Worm (Caenorhabditis elegans) whole organism, L4 larva: ENCODE data around the gene srh-74.
A peak's percentile ranks its signal among the peaks of the same experiment; 100 is the strongest.

Experiments used
- F37D6.2 ChIP-seq: sonication (generic microtip); optimal IDR thresholded peaks from 2 replicates; lab custom pipeline; 2016; ENCODE audit warnings: mild to moderate bottlenecking, missing genetic modification characterization, missing compliant biosample characterization
- R02D3.7 ChIP-seq: fragments of 150-350 bp; sonication (generic microtip); optimal IDR thresholded peaks from 3 replicates; lab custom pipeline; 2014; ENCODE audit warnings: missing biosample characterization, missing genetic modification characterization
- T26A8.4 ChIP-seq: fragments of 200-800 bp; sonication (Bioruptor generic); IDR thresholded peaks from 2 replicates; pipeline ENCODE4 v1.3.6; 2022; ENCODE audit warnings: missing genetic modification characterization, missing compliant biosample characterization
- Y75B8A.6 ChIP-seq: fragments of 200-800 bp; sonication (Bioruptor generic); IDR thresholded peaks from 2 replicates; pipeline ENCODE4 v1.3.6; 2022; ENCODE audit warnings: missing genetic modification reagents, missing genetic modification characterization, missing compliant biosample characterization
- ZK546.5 ChIP-seq, 2 experiments: sonication (generic microtip); optimal IDR thresholded peaks; 2 replicates each; lab custom pipeline; 2017; ENCODE audit warnings: missing biosample characterization in 2 of 2, missing genetic modification characterization in 2 of 2
- aha-1 ChIP-seq: fragments of 150-350 bp; peaks from one replicate; lab custom pipeline; 2014; ENCODE audit warnings: missing biosample characterization, missing genetic modification characterization
- ama-1 ChIP-seq: fragments of 150-350 bp; optimal IDR thresholded peaks from 2 replicates; lab custom pipeline; 2014; ENCODE audit warnings: inconsistent platforms, mixed read lengths
- arid-1 ChIP-seq: fragments of 200-800 bp; sonication (Bioruptor generic); conservative IDR thresholded peaks from 2 replicates; pipeline ENCODE4 v1.3.6; 2022; ENCODE audit warnings: missing genetic modification reagents, missing genetic modification characterization, missing compliant biosample characterization
- ceh-28 ChIP-seq: fragments of 150-350 bp; optimal IDR thresholded peaks from 2 replicates; lab custom pipeline; 2014; ENCODE audit warnings: missing biosample characterization, missing genetic modification reagents, missing genetic modification characterization
- ceh-32 ChIP-seq: sonication (generic microtip); optimal IDR thresholded peaks from 2 replicates; lab custom pipeline; 2016; ENCODE audit warnings: mild to moderate bottlenecking, missing genetic modification characterization, missing compliant biosample characterization; ENCODE audit not compliant: poor library complexity
- ceh-44 ChIP-seq: fragments of 200-800 bp; sonication (Bioruptor generic); IDR thresholded peaks from 2 replicates; pipeline ENCODE4 v1.3.6; 2022; ENCODE audit warnings: missing genetic modification reagents, missing genetic modification characterization, missing compliant biosample characterization
- ces-1 ChIP-seq: fragments of 150-350 bp; sonication (generic microtip); optimal IDR thresholded peaks from 4 replicates; lab custom pipeline; 2014; ENCODE audit warnings: missing biosample characterization, missing genetic modification reagents, missing genetic modification characterization
- daf-19 ChIP-seq: fragments of 200-800 bp; sonication (Bioruptor generic); conservative IDR thresholded peaks from 2 replicates; pipeline ENCODE4 v1.3.6; 2022; ENCODE audit warnings: missing genetic modification characterization, missing compliant biosample characterization
- daf-8 ChIP-seq: fragments of 200-800 bp; sonication (Bioruptor generic); IDR thresholded peaks from 2 replicates; pipeline ENCODE4 v1.3.6; 2022; ENCODE audit warnings: missing genetic modification characterization, missing compliant biosample characterization
- dmd-8 ChIP-seq: fragments of 200-800 bp; sonication (Bioruptor generic); IDR thresholded peaks from 2 replicates; pipeline ENCODE4 v1.3.6; 2022; ENCODE audit warnings: missing genetic modification characterization, missing compliant biosample characterization
- dpl-1 ChIP-seq: fragments of 150-350 bp; optimal IDR thresholded peaks from 2 replicates; lab custom pipeline; 2014; ENCODE audit warnings: missing biosample characterization, missing genetic modification reagents, missing genetic modification characterization
- duxl-1 ChIP-seq: sonication (generic microtip); optimal IDR thresholded peaks from 2 replicates; lab custom pipeline; 2016; ENCODE audit warnings: mild to moderate bottlenecking, missing genetic modification characterization, moderate library complexity, missing compliant biosample characterization; ENCODE audit not compliant: poor library complexity
- egl-27 ChIP-seq: sonication (generic microtip); optimal IDR thresholded peaks from 3 replicates; lab custom pipeline; 2017; ENCODE audit warnings: missing biosample characterization, missing genetic modification reagents, missing genetic modification characterization
- fkh-10 ChIP-seq: fragments of 150-350 bp; optimal IDR thresholded peaks from 2 replicates; lab custom pipeline; 2014; ENCODE audit warnings: missing biosample characterization, missing genetic modification reagents, missing genetic modification characterization
- fos-1 ChIP-seq: fragments of 150-350 bp; optimal IDR thresholded peaks from 2 replicates; lab custom pipeline; 2014; ENCODE audit warnings: missing biosample characterization, missing genetic modification characterization
- hmg-1.1 ChIP-seq: fragments of 200-800 bp; sonication (Bioruptor generic); IDR thresholded peaks from 2 replicates; pipeline ENCODE4 v1.3.6; 2022; ENCODE audit warnings: missing genetic modification reagents, missing genetic modification characterization, missing compliant biosample characterization
- lin-1 ChIP-seq: fragments of 200-800 bp; sonication (Bioruptor generic); IDR thresholded peaks from 2 replicates; pipeline ENCODE4 v1.3.6; 2022; ENCODE audit warnings: missing genetic modification reagents, missing genetic modification characterization, missing compliant biosample characterization
- lin-13 ChIP-seq: fragments of 150-350 bp; optimal IDR thresholded peaks from 2 replicates; lab custom pipeline; 2014; ENCODE audit warnings: missing biosample characterization, missing genetic modification reagents, missing genetic modification characterization
- lin-15B ChIP-seq: fragments of 150-350 bp; sonication (generic microtip); optimal IDR thresholded peaks from 3 replicates; lab custom pipeline; 2014; ENCODE audit warnings: missing biosample characterization, missing genetic modification characterization
- lin-38 ChIP-seq: fragments of 200-800 bp; sonication (Bioruptor generic); IDR thresholded peaks from 2 replicates; pipeline ENCODE4 v1.3.6; 2022; ENCODE audit warnings: missing genetic modification reagents, missing genetic modification characterization, missing compliant biosample characterization
- lin-39 ChIP-seq: fragments of 150-350 bp; optimal IDR thresholded peaks from 2 replicates; lab custom pipeline; 2014; ENCODE audit warnings: missing biosample characterization, missing genetic modification reagents, missing genetic modification characterization
- lsy-2 ChIP-seq, 2 experiments: fragments of 150-350 bp in 1 of 2; sonication (generic microtip) in 1 of 2; optimal IDR thresholded peaks; 2 replicates each; lab custom pipeline; 2014 to 2017; ENCODE audit warnings: missing biosample characterization in 2 of 2, missing genetic modification characterization in 2 of 2
- madf-9 ChIP-seq: fragments of 200-800 bp; sonication (Bioruptor generic); conservative IDR thresholded peaks from 2 replicates; pipeline ENCODE4 v1.3.6; 2022; ENCODE audit warnings: missing genetic modification reagents, missing genetic modification characterization, missing compliant biosample characterization
- mdl-1 ChIP-seq, 2 experiments: fragments of 150-350 bp in 1 of 2; sonication (generic microtip) in 1 of 2; optimal IDR thresholded peaks; 2 replicates each; lab custom pipeline; 2014 to 2017; ENCODE audit warnings: missing biosample characterization in 2 of 2, missing genetic modification characterization in 2 of 2
- mdt-29 ChIP-seq: fragments of 200-800 bp; sonication (Bioruptor generic); IDR thresholded peaks from 2 replicates; pipeline ENCODE4 v1.3.6; 2022; ENCODE audit warnings: missing genetic modification reagents, missing genetic modification characterization, missing compliant biosample characterization
- mxl-3 ChIP-seq: fragments of 200-800 bp; sonication (Bioruptor generic); optimal IDR thresholded peaks from 2 replicates; lab custom pipeline; 2018; ENCODE audit warnings: mild to moderate bottlenecking, missing genetic modification characterization, missing compliant biosample characterization
- nhr-10 ChIP-seq: fragments of 150-350 bp; optimal IDR thresholded peaks from 2 replicates; lab custom pipeline; 2014; ENCODE audit warnings: missing biosample characterization, missing genetic modification characterization
- nhr-102 ChIP-seq: sonication (generic microtip); optimal IDR thresholded peaks from 2 replicates; lab custom pipeline; 2016; ENCODE audit warnings: mild to moderate bottlenecking, missing genetic modification characterization, moderate library complexity, missing compliant biosample characterization
- nhr-41 ChIP-seq: fragments of 200-800 bp; sonication (Bioruptor generic); IDR thresholded peaks from 2 replicates; pipeline ENCODE4 v1.3.6; 2022; ENCODE audit warnings: missing genetic modification reagents, missing genetic modification characterization, missing compliant biosample characterization
- nhr-42 ChIP-seq: fragments of 200-800 bp; sonication (Bioruptor generic); IDR thresholded peaks from 2 replicates; pipeline ENCODE4 v1.3.6; 2022; ENCODE audit warnings: missing genetic modification characterization, missing compliant biosample characterization
- nhr-48 ChIP-seq: sonication (generic microtip); optimal IDR thresholded peaks from 2 replicates; lab custom pipeline; 2016; ENCODE audit warnings: mild to moderate bottlenecking, missing genetic modification characterization, missing compliant biosample characterization
- nhr-76 ChIP-seq: fragments of 150-350 bp; optimal IDR thresholded peaks from 2 replicates; lab custom pipeline; 2014; ENCODE audit warnings: missing biosample characterization, missing genetic modification characterization
- nhr-77 ChIP-seq: fragments of 150-350 bp; optimal IDR thresholded peaks from 2 replicates; lab custom pipeline; 2014; ENCODE audit warnings: missing biosample characterization, missing genetic modification characterization
- pha-4 ChIP-seq, 2 experiments: fragments of 150-350 bp in 1 of 2; fragments of 200-800 bp in 1 of 2; sonication (Bioruptor generic) in 1 of 2; IDR thresholded peaks in 1 of 2; optimal IDR thresholded peaks in 1 of 2; 2 replicates each; pipeline versions ENCODE4 v1.3.6 to Lab custom; 2014 to 2022; ENCODE audit warnings: missing genetic modification characterization in 2 of 2, missing genetic modification reagents in 2 of 2, missing biosample characterization in 1 of 2, missing compliant biosample characterization in 1 of 2
- rbr-2 ChIP-seq: sonication (generic microtip); optimal IDR thresholded peaks from 2 replicates; lab custom pipeline; 2016; ENCODE audit warnings: missing genotype, missing genetic modification characterization, missing compliant biosample characterization
- saeg-2 ChIP-seq: fragments of 200-800 bp; sonication (Bioruptor generic); IDR thresholded peaks from 2 replicates; pipeline ENCODE4 v1.3.6; 2022; ENCODE audit warnings: missing genetic modification reagents, missing genetic modification characterization, missing compliant biosample characterization
- sdz-12 ChIP-seq: fragments of 200-800 bp; sonication (Bioruptor generic); optimal IDR thresholded peaks from 2 replicates; lab custom pipeline; 2018; ENCODE audit warnings: mild to moderate bottlenecking, missing genetic modification characterization, missing compliant biosample characterization
- snpc-1.2 ChIP-seq: fragments of 200-800 bp; sonication (Bioruptor generic); IDR thresholded peaks from 2 replicates; pipeline ENCODE4 v1.3.6; 2022; ENCODE audit warnings: missing genetic modification reagents, missing genetic modification characterization, missing compliant biosample characterization
- snpc-4 ChIP-seq: fragments of 150-350 bp; optimal IDR thresholded peaks from 2 replicates; lab custom pipeline; 2014; ENCODE audit warnings: missing biosample characterization, missing genetic modification characterization
- spr-1 ChIP-seq: sonication (generic microtip); optimal IDR thresholded peaks from 2 replicates; lab custom pipeline; 2016; ENCODE audit warnings: mild to moderate bottlenecking, missing genetic modification characterization, missing compliant biosample characterization
- spr-3 ChIP-seq: fragments of 200-800 bp; sonication (Bioruptor generic); optimal IDR thresholded peaks from 2 replicates; lab custom pipeline; 2018; ENCODE audit warnings: mild to moderate bottlenecking, missing genetic modification characterization, missing compliant biosample characterization
- tra-1 ChIP-seq: fragments of 200-800 bp; sonication (Bioruptor generic); IDR thresholded peaks from 2 replicates; pipeline ENCODE4 v1.3.6; 2022; ENCODE audit warnings: missing genetic modification reagents, missing genetic modification characterization, missing compliant biosample characterization
- unc-130 ChIP-seq: sonication (generic microtip); optimal IDR thresholded peaks from 2 replicates; lab custom pipeline; 2016; ENCODE audit warnings: missing genetic modification reagents, missing genetic modification characterization, missing compliant biosample characterization
- zfp-2 ChIP-seq: sonication (generic microtip); optimal IDR thresholded peaks from 2 replicates; lab custom pipeline; 2016; ENCODE audit warnings: mild to moderate bottlenecking, missing genetic modification characterization, missing compliant biosample characterization
- ztf-11 ChIP-seq: fragments of 150-350 bp; optimal IDR thresholded peaks from 2 replicates; lab custom pipeline; 2014; ENCODE audit warnings: missing biosample characterization, missing genetic modification characterization
- ztf-7 ChIP-seq: fragments of 150-350 bp; optimal IDR thresholded peaks from 2 replicates; lab custom pipeline; 2014; ENCODE audit warnings: missing biosample characterization, missing genetic modification characterization

srh-74 gene

DNA sequence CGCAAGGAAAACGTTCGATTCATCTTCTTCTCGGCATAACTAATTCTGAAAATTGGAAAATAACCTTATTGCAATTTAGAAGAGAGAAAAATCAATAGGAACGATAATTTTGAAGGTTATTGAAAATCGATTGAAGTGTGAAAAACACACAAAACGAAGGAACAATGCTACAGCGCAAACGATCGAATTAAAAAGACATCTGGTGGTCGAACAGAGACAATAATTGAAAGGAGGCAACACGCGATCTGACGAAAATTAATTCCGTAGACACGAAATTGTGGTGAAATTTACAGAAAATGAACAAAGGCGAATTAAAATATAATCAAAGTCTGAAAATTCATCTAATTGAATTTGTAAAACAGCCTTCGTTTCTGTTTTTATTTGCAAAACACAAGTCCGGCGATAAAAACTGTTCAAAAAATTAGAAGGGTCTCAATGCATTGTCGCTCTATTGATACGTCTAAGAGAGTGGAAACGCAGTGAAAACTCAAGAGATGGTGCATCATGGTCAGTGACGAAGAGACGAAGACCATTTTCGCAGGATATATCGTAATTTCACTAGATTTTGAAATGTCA, 9.1 kb downstream of the srh-74 start, which contains the start of gene pak-2 (continued):
- TF ChIP-seq mdt-29 (GFP tag; lab: Robert Waterston, UW) (no peak), fkh-10 (peak; percentile 90), snpc-4 (no peak), arid-1 (GFP tag; lab: Robert Waterston, UW) (no peak), sdz-12 (GFP tag; lab: Kevin White, UChicago) (no peak), daf-8 (no peak), mxl-3 (peak; percentile 81), dpl-1 (GFP tag; lab: Kevin White, UChicago) (peak; percentile 65), lin-39 (tag; lab: Kevin White, UChicago) (no peak), madf-9 (GFP tag; lab: Robert Waterston, UW) (no peak), ceh-44 (GFP tag; lab: Robert Waterston, UW) (0 out of 2 replicates have a peak, but pooled peaks have one; percentile 11), spr-1 (tag; lab: Kevin White, UChicago) (no peak), F37D6.2 (peak; percentile 46), R02D3.7 (tag; lab: Kevin White, UChicago) (no peak), lsy-2 (tag; optimal IDR thresholded peaks at IDR 0.05; lab: Kevin White, UChicago) (peak; percentile 38 to 83), T26A8.4 (GFP tag; lab: Robert Waterston, UW) (no peak), ztf-7 (tag; lab: Kevin White, UChicago) (no peak), lin-38 (GFP tag; lab: Robert Waterston, UW) (peak; percentile 95), snpc-1.2 (GFP tag; lab: Robert Waterston, UW) (no peak), duxl-1 (tag; lab: Kevin White, UChicago) (peak; percentile 28), pha-4 (GFP tag; IDR thresholded peaks at IDR 0.05; lab: Robert Waterston, UW) (0 out of 2 replicates have a peak, but pooled peaks have one; percentile 8), pha-4 (tag; optimal IDR thresholded peaks at IDR 0.05; lab: Kevin White, UChicago) (no peak), dmd-8 (GFP tag; lab: Robert Waterston, UW) (no peak), nhr-76 (no peak), ceh-32 (tag; lab: Kevin White, UChicago) (no peak), egl-27 (tag; lab: Kevin White, UChicago) (no peak), fos-1 (tag; lab: Kevin White, UChicago) (no peak), nhr-102 (no peak), tra-1 (GFP tag; lab: Robert Waterston, UW) (no peak), saeg-2 (no peak), nhr-48 (no peak), hmg-1.1 (GFP tag; lab: Robert Waterston, UW) (peak; percentile 63), nhr-42 (GFP tag; lab: Robert Waterston, UW) (no peak), nhr-77 (tag; lab: Kevin White, UChicago) (peak; percentile 83), Y75B8A.6 (GFP tag; lab: Robert Waterston, UW) (no peak), ceh-28 (tag; lab: Kevin White, UChicago) (no peak), ZK546.5 (tag; optimal IDR thresholded peaks at IDR 0.05; lab: Kevin White, UChicago) (no peak), lin-15B (tag; lab: Kevin White, UChicago) (no peak), nhr-10 (tag; lab: Kevin White, UChicago) (no peak), nhr-41 (GFP tag; lab: Robert Waterston, UW) (no peak), rbr-2 (peak; percentile 68), ces-1 (GFP tag; lab: Kevin White, UChicago) (no peak), ama-1 (lab: Kevin White, UChicago) (no peak), lin-13 (GFP tag; lab: Kevin White, UChicago) (peak; percentile 69), lin-1 (GFP tag; lab: Robert Waterston, UW) (no peak), spr-3 (GFP tag; lab: Kevin White, UChicago) (no peak), daf-19 (GFP tag; lab: Robert Waterston, UW) (0 out of 2 replicates have a peak, but pooled peaks have one; percentile 44), mdl-1 (tag; optimal IDR thresholded peaks at IDR 0.05; lab: Kevin White, UChicago) (peak in 1 of 2 experiments; percentile 58), aha-1 (no peak), ztf-11 (tag; lab: Kevin White, UChicago) (no peak), zfp-2 (no peak), unc-130 (GFP tag; lab: Kevin White, UChicago) (peak; percentile 91)
